Worm (Caenorhabditis elegans) whole organism, young adult: Measurements from ENCODE around the gene F14F7.7.

ENCODE experiments used
- B0035.1 ChIP-seq: sonication (generic microtip); optimal IDR thresholded peaks from 2 replicates; lab custom pipeline; 2016; ENCODE audit warnings: missing genetic modification characterization, mild to moderate bottlenecking, missing compliant biosample characterization, missing genotype, missing genetic modification reagents
- F10E7.11 ChIP-seq: sonication (generic microtip); optimal IDR thresholded peaks from 2 replicates; lab custom pipeline; 2017; ENCODE audit warnings: mild to moderate bottlenecking, missing genetic modification characterization, moderate library complexity, missing compliant biosample characterization
- F22D6.2 ChIP-seq: sonication (generic microtip); optimal IDR thresholded peaks from 2 replicates; lab custom pipeline; 2016; ENCODE audit warnings: mild to moderate bottlenecking, missing genetic modification characterization, missing compliant biosample characterization
- F37B4.10 ChIP-seq: fragments of 200-800 bp; sonication (Bioruptor generic); IDR thresholded peaks from 2 replicates; pipeline ENCODE4 v1.3.6; 2022; ENCODE audit warnings: missing genetic modification characterization, missing compliant biosample characterization
- F39B2.1 ChIP-seq: fragments of 200-800 bp; sonication (Bioruptor generic); IDR thresholded peaks from 2 replicates; pipeline ENCODE4 v1.3.6; 2022; ENCODE audit warnings: missing genetic modification reagents, missing genetic modification characterization, missing compliant biosample characterization
- F49E8.2 ChIP-seq: sonication (generic microtip); optimal IDR thresholded peaks from 3 replicates; lab custom pipeline; 2017; ENCODE audit warnings: missing genetic modification characterization, mild to moderate bottlenecking, missing compliant biosample characterization, antibody characterized with exemption, moderate library complexity; ENCODE audit not compliant: insufficient read depth
- F57A8.1 ChIP-seq: fragments of 200-800 bp; sonication (Bioruptor generic); optimal IDR thresholded peaks from 2 replicates; lab custom pipeline; 2018; ENCODE audit warnings: mild to moderate bottlenecking, missing genetic modification characterization, moderate library complexity, missing compliant biosample characterization
- F57C9.4 ChIP-seq: sonication (generic microtip); optimal IDR thresholded peaks from 2 replicates; lab custom pipeline; 2017; ENCODE audit warnings: mild to moderate bottlenecking, missing genetic modification characterization, missing compliant biosample characterization
- K12H6.12 ChIP-seq: fragments of 200-800 bp; sonication (Bioruptor generic); optimal IDR thresholded peaks from 2 replicates; lab custom pipeline; 2018; ENCODE audit warnings: mild to moderate bottlenecking, missing genetic modification characterization, missing compliant biosample characterization
- T26A5.8 ChIP-seq: sonication (generic microtip); optimal IDR thresholded peaks from 2 replicates; lab custom pipeline; 2016; ENCODE audit warnings: missing genetic modification characterization, missing compliant biosample characterization
- Y95B8A.8 ChIP-seq: fragments of 200-800 bp; sonication (Bioruptor generic); IDR thresholded peaks from 2 replicates; pipeline ENCODE4 v1.3.6; 2022; ENCODE audit warnings: missing genetic modification reagents, missing genetic modification characterization, missing compliant biosample characterization
- ZK185.1 ChIP-seq: sonication (generic microtip); optimal IDR thresholded peaks from 2 replicates; lab custom pipeline; 2016; ENCODE audit warnings: mild to moderate bottlenecking, missing genetic modification characterization, missing compliant biosample characterization; ENCODE audit not compliant: poor library complexity, severe bottlenecking
- aptf-2 ChIP-seq: fragments of 200-800 bp; sonication (Bioruptor generic); conservative IDR thresholded peaks from 2 replicates; pipeline ENCODE4 v1.3.6; 2022; ENCODE audit warnings: missing genetic modification reagents, missing genetic modification characterization, missing compliant biosample characterization
- aptf-3 ChIP-seq: fragments of 200-800 bp; sonication (Bioruptor generic); IDR thresholded peaks from 2 replicates; pipeline ENCODE4 v1.3.6; 2022; ENCODE audit warnings: missing genetic modification characterization, missing compliant biosample characterization
- athp-1 ChIP-seq: sonication (generic microtip); optimal IDR thresholded peaks from 2 replicates; lab custom pipeline; 2017; ENCODE audit warnings: mild to moderate bottlenecking, missing genetic modification characterization, missing compliant biosample characterization
- attf-6 ChIP-seq: fragments of 200-800 bp; sonication (Bioruptor generic); IDR thresholded peaks from 2 replicates; pipeline ENCODE4 v1.3.6; 2022; ENCODE audit warnings: missing genetic modification reagents, missing genetic modification characterization, missing compliant biosample characterization
- bed-1 ChIP-seq: fragments of 200-800 bp; sonication (Bioruptor generic); IDR thresholded peaks from 2 replicates; pipeline ENCODE4 v1.3.6; 2022; ENCODE audit warnings: missing genetic modification reagents, missing genetic modification characterization, missing compliant biosample characterization
- bed-2 ChIP-seq: fragments of 200-800 bp; sonication (Bioruptor generic); IDR thresholded peaks from 2 replicates; pipeline ENCODE4 v1.3.6; 2022; ENCODE audit warnings: missing genetic modification reagents, missing genetic modification characterization, missing compliant biosample characterization
- ccch-3 ChIP-seq: fragments of 200-800 bp; sonication (Bioruptor generic); optimal IDR thresholded peaks from 2 replicates; lab custom pipeline; 2018; ENCODE audit warnings: mild to moderate bottlenecking, missing genetic modification characterization, missing compliant biosample characterization
- cebp-1 ChIP-seq, 2 experiments: fragments of 200-800 bp in 1 of 2; sonication (Bioruptor generic) in 1 of 2; sonication (generic microtip) in 1 of 2; IDR thresholded peaks in 1 of 2; optimal IDR thresholded peaks in 1 of 2; 2 replicates each; pipeline versions ENCODE4 v1.3.6 to Lab custom; 2017 to 2022; ENCODE audit warnings: missing compliant biosample characterization in 2 of 2, missing genetic modification characterization in 2 of 2, mild to moderate bottlenecking in 1 of 2, missing genetic modification reagents in 1 of 2, moderate library complexity in 1 of 2
- cebp-2 ChIP-seq: fragments of 200-800 bp; sonication (Bioruptor generic); IDR thresholded peaks from 2 replicates; pipeline ENCODE4 v1.3.6; 2022; ENCODE audit warnings: missing genetic modification characterization, missing compliant biosample characterization
- ceh-27 ChIP-seq: fragments of 200-800 bp; sonication (Bioruptor generic); optimal IDR thresholded peaks from 2 replicates; lab custom pipeline; 2018; ENCODE audit warnings: mild to moderate bottlenecking, missing genetic modification characterization, moderate library complexity, missing compliant biosample characterization
- ceh-40 ChIP-seq: fragments of 200-800 bp; sonication (Bioruptor generic); IDR thresholded peaks from 2 replicates; pipeline ENCODE4 v1.3.6; 2022; ENCODE audit warnings: missing genetic modification characterization, missing compliant biosample characterization
- ceh-79 ChIP-seq: sonication (generic microtip); optimal IDR thresholded peaks from 2 replicates; lab custom pipeline; 2017; ENCODE audit warnings: mild to moderate bottlenecking, missing genetic modification characterization, missing compliant biosample characterization
- chd-7 ChIP-seq: sonication (generic microtip); optimal IDR thresholded peaks from 2 replicates; lab custom pipeline; 2016; ENCODE audit warnings: mild to moderate bottlenecking, missing genetic modification characterization, moderate library complexity, missing compliant biosample characterization
- him-1 ChIP-seq: sonication (generic microtip); optimal IDR thresholded peaks from 2 replicates; lab custom pipeline; 2016; ENCODE audit warnings: missing genotype, missing genetic modification reagents, missing genetic modification characterization, missing compliant biosample characterization
- hlh-26 ChIP-seq: fragments of 200-800 bp; sonication (Bioruptor generic); conservative IDR thresholded peaks from 2 replicates; pipeline ENCODE4 v1.3.6; 2022; ENCODE audit warnings: missing genetic modification reagents, missing genetic modification characterization, missing compliant biosample characterization
- hrde-1 ChIP-seq: sonication (generic microtip); optimal IDR thresholded peaks from 2 replicates; lab custom pipeline; 2016; ENCODE audit warnings: missing genetic modification characterization, mild to moderate bottlenecking, missing compliant biosample characterization, moderate library complexity, missing genotype, missing genetic modification reagents, borderline replicate concordance
- let-607 ChIP-seq, 2 experiments: fragments of 200-800 bp in 1 of 2; sonication (Bioruptor generic) in 1 of 2; sonication (generic microtip) in 1 of 2; optimal IDR thresholded peaks; 2 replicates each; lab custom pipeline; 2016 to 2018; ENCODE audit warnings: mild to moderate bottlenecking in 2 of 2, missing compliant biosample characterization in 2 of 2, missing genetic modification characterization in 2 of 2, moderate library complexity in 2 of 2, missing genotype in 1 of 2
- lin-35 ChIP-seq, 3 experiments: fragments of 150-350 bp in 2 of 3; sonication (generic microtip) in 1 of 3; optimal IDR thresholded peaks; 2 replicates each; lab custom pipeline; 2014 to 2018; ENCODE audit warnings: missing biosample characterization in 3 of 3, missing genetic modification characterization in 3 of 3, missing genetic modification reagents in 3 of 3
- mxl-1 ChIP-seq: sonication (generic microtip); optimal IDR thresholded peaks from 2 replicates; lab custom pipeline; 2016; ENCODE audit warnings: missing genetic modification characterization, missing compliant biosample characterization
- nhr-179 ChIP-seq: sonication (generic microtip); optimal IDR thresholded peaks from 2 replicates; lab custom pipeline; 2016; ENCODE audit warnings: mild to moderate bottlenecking, missing genetic modification characterization, missing compliant biosample characterization
- nhr-90 ChIP-seq: sonication (generic microtip); optimal IDR thresholded peaks from 2 replicates; lab custom pipeline; 2016; ENCODE audit warnings: missing genotype, mild to moderate bottlenecking, missing genetic modification characterization, missing compliant biosample characterization
- rec-8 ChIP-seq, 2 experiments: sonication (generic microtip); optimal IDR thresholded peaks; 2 replicates each; lab custom pipeline; 2016; ENCODE audit warnings: mild to moderate bottlenecking in 2 of 2, missing genetic modification characterization in 2 of 2, missing genetic modification reagents in 2 of 2, missing genotype in 2 of 2, missing biosample characterization in 1 of 2, missing compliant biosample characterization in 1 of 2, moderate library complexity in 1 of 2
- repo-1 ChIP-seq: sonication (generic microtip); optimal IDR thresholded peaks from 2 replicates; lab custom pipeline; 2017; ENCODE audit warnings: mild to moderate bottlenecking, missing genetic modification characterization, missing compliant biosample characterization
- sdz-38 ChIP-seq: sonication (generic microtip); optimal IDR thresholded peaks from 2 replicates; lab custom pipeline; 2016; ENCODE audit warnings: missing genotype, missing genetic modification characterization, missing compliant biosample characterization
- sptf-2 ChIP-seq: fragments of 200-800 bp; sonication (Bioruptor generic); optimal IDR thresholded peaks from 2 replicates; lab custom pipeline; 2018; ENCODE audit warnings: mild to moderate bottlenecking, missing genetic modification characterization, missing compliant biosample characterization
- zim-3 ChIP-seq: sonication (generic microtip); optimal IDR thresholded peaks from 2 replicates; lab custom pipeline; 2017; ENCODE audit warnings: mild to moderate bottlenecking, missing genetic modification characterization, moderate library complexity, missing compliant biosample characterization
- ztf-18 ChIP-seq: sonication (generic microtip); optimal IDR thresholded peaks from 2 replicates; lab custom pipeline; 2016; ENCODE audit warnings: missing genotype, mild to moderate bottlenecking, missing genetic modification characterization, missing compliant biosample characterization
- ztf-28 ChIP-seq: fragments of 200-800 bp; sonication (Bioruptor generic); IDR thresholded peaks from 2 replicates; pipeline ENCODE4 v1.3.6; 2022; ENCODE audit warnings: missing genetic modification reagents, missing genetic modification characterization, missing compliant biosample characterization
- ztf-3 ChIP-seq: fragments of 200-800 bp; sonication (Bioruptor generic); optimal IDR thresholded peaks from 2 replicates; lab custom pipeline; 2018; ENCODE audit warnings: mild to moderate bottlenecking, missing genetic modification characterization, missing compliant biosample characterization
- ztf-6 ChIP-seq: fragments of 200-800 bp; sonication (Bioruptor generic); IDR thresholded peaks from 2 replicates; pipeline ENCODE4 v1.3.6; 2022; ENCODE audit warnings: missing genetic modification reagents, missing genetic modification characterization, missing compliant biosample characterization

The F14F7.7 gene

DNA sequence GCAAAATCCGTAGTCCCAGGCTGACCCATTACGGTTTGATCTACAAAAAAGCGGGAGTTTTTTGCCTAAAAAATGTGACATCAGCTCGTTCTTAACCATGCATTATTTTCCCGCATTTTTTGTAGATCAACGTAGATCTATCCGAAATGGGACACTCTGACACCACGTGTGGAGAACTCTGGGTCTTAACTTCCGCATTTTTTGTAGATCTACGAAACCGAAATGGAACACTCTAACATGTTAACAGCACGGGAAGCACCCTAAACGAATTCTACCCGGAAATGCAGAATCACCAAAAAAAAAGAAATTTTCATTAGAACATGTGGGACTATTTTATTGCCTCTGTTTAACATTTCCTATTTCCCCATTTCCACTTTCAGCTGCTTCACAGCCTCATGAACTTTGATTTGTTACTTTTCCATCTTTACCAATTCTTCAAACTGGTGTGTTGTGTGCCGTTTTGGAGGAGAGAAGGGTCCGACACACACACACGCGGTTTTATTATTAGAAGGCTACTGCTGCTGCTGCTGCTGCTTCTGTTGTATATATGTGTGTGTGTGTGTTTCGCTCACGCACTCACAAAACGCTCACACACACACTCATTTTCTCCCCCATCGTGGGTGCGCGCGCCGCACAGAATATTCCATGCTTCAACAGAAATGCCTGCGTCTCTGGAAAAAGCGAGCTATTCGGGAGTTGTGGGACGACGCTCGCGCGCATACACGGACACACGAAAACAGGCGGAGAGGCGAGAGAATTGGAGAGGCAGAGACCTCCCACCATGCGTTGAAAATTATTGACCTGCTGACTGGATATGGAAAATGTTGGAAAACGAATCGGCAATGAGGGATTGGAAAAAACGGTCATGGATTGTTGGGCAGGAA is 37.4 kb downstream of the F14F7.7 start (continued):
- TF ChIP-seq F22D6.2 (tag; lab: Kevin White, UChicago) = no peak
- TF ChIP-seq ztf-3 (GFP tag; lab: Kevin White, UChicago) = no peak
- TF ChIP-seq, all 124 proteins: peak for 43

DNA sequence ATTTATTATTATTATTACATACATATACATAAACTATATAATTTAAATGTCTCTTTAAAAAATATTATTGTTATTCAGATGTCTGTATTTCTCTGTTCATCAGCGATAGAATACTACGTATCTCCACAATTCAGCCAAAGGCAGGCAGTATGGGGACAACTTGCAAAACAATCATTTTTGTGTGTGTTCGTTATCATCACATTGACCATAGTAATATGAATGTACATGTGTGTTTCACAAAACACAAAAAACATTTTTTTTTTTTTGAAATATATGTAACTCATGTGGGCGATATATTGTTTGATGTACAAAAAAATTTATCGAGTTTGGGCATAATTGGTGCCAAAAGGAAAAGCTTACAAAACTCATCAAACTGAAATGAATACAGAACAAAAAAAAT is 38.7 kb downstream of the F14F7.7 start:
- TF ChIP-seq F10E7.11 (tag; lab: Kevin White, UChicago) = no peak
- no peak for TF ChIP-seq F37B4.10 (GFP tag; lab: Robert Waterston, UW)
- no peak for TF ChIP-seq ztf-18 (tag; lab: Kevin White, UChicago)
- no peak for TF ChIP-seq F39B2.1 (GFP tag; lab: Robert Waterston, UW)
- TF ChIP-seq chd-7 = no peak
- TF ChIP-seq zim-3 (tag; lab: Kevin White, UChicago) = no peak
- no peak for TF ChIP-seq ZK185.1 (tag; lab: Kevin White, UChicago)
- TF ChIP-seq rec-8 (tag; optimal IDR thresholded peaks at IDR 0.05; lab: Kevin White, UChicago) = no peak
- no peak for TF ChIP-seq cebp-1 (GFP tag; IDR thresholded peaks at IDR 0.05; lab: Robert Waterston, UW)
- TF ChIP-seq cebp-1 (tag; optimal IDR thresholded peaks at IDR 0.05; lab: Kevin White, UChicago) = no peak
- no peak for TF ChIP-seq F57C9.4 (tag; lab: Kevin White, UChicago)
- TF ChIP-seq mxl-1 = no peak
- TF ChIP-seq aptf-3 (GFP tag; lab: Robert Waterston, UW) = no peak
- TF ChIP-seq lin-35 (GFP tag; optimal IDR thresholded peaks at IDR 0.05; lab: Kevin White, UChicago) = no peak
- TF ChIP-seq ceh-79 (tag; lab: Kevin White, UChicago) = no peak
- no peak for TF ChIP-seq B0035.1 (tag; lab: Kevin White, UChicago)
- TF ChIP-seq aptf-2 (GFP tag; lab: Robert Waterston, UW) = no peak
- TF ChIP-seq hlh-26 (GFP tag; lab: Robert Waterston, UW) = no peak
- no peak for TF ChIP-seq Y95B8A.8 (GFP tag; lab: Robert Waterston, UW)
- no peak for TF ChIP-seq ztf-6

DNA sequence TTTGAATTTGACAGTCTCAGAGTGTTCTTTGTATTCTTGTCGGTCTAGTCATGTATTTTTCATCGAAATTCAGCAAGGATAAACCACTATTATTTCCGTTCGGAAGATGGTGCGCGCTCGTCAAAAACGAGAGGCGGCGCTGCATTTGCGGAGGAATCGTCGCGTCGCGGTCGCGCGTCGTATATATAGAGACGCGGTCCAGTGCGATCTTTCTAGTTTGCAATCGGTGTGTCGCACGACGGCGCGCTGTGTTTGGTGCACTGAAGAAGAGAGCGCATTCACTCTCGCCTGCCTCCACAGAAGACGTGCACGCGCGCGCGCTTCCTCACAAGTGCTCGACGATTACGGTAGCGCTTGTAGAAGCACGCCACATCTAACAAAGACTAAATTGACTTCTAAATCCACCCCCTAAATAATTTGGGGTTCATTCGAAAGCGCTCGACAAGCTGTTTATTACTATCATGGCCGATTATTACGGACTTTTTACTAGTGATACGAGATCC is 39.9 kb downstream of the F14F7.7 start, which contains the start of gene Y39E4B.6:
Gene Y39E4B.6, plus strand, starts transcription at position 209 of the 503 bp plus-strand sequence.
- TF ChIP-seq aptf-3 (GFP tag; lab: Robert Waterston, UW) (no peak), T26A5.8 (tag; lab: Kevin White, UChicago) (no peak), ceh-27 (GFP tag; lab: Kevin White, UChicago) (peak; percentile 98), ztf-18 (tag; lab: Kevin White, UChicago) (peak; percentile 69), nhr-179 (no peak), athp-1 (tag; lab: Kevin White, UChicago) (peak; percentile 98), nhr-90 (tag; lab: Kevin White, UChicago) (peak; percentile 85), ceh-40 (GFP tag; lab: Robert Waterston, UW) (no peak), zim-3 (tag; lab: Kevin White, UChicago) (peak; percentile 77), him-1 (tag; lab: Kevin White, UChicago) (no peak), attf-6 (GFP tag; lab: Robert Waterston, UW) (no peak), repo-1 (tag; lab: Kevin White, UChicago) (peak; percentile 59), let-607 (tag; optimal IDR thresholded peaks at IDR 0.05; lab: Kevin White, UChicago) (peak; percentile 58 to 78), sdz-38 (tag; lab: Kevin White, UChicago) (no peak), F49E8.2 (tag; lab: Kevin White, UChicago) (no peak), F57A8.1 (GFP tag; lab: Kevin White, UChicago) (no peak), K12H6.12 (peak; percentile 99), hrde-1 (no peak), bed-2 (GFP tag; lab: Robert Waterston, UW) (0 out of 2 replicates have a peak, but pooled peaks have one; percentile 33), ccch-3 (GFP tag; lab: Kevin White, UChicago) (no peak), rec-8 (tag; optimal IDR thresholded peaks at IDR 0.05; lab: Kevin White, UChicago) (no peak), sptf-2 (GFP tag; lab: Kevin White, UChicago) (no peak), bed-1 (GFP tag; lab: Robert Waterston, UW) (no peak), ztf-28 (no peak), ztf-3 (GFP tag; lab: Kevin White, UChicago) (peak; percentile 82), cebp-2 (no peak)
